Worm (Caenorhabditis elegans): ENCODE data around the gene srh-257.

- TF ChIP-seq mab-5 (tag; optimal IDR thresholded peaks at IDR 0.05) = no peak
- TF ChIP-seq nhr-25 (tag; optimal IDR thresholded peaks at IDR 0.05) = no peak
Measured at ce11 chrV:15443708-15444107, 36.7 kb downstream of the srh-257 start, which contains the start of gene T26H5.10.
